Fruit fly (Drosophila melanogaster): ENCODE data around the gene Bcs1.

DNA sequence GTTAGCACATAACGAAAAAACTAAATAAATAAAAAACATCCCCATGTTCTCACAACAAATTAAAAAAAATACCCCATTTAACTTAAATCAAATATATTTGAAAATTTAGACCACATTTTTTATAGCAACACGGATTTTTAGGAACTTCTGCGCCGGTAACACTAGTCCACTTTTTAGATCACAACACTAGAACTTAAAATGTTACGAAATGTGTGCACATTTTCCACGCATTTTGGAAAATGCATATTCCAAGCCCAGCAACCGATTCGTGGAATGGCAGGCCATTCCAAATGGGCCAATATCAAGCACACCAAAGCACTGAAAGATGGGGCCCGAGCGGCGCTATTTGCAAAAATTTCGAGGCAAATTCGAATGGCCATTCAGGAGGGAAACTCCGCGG lies 46.2 kb downstream of the Bcs1 start, which contains the start of gene CG4957:
- TF ChIP-seq spab (GFP tag; optimal IDR thresholded peaks at IDR 0.05) (no peak), fkh (GFP tag; optimal IDR thresholded peaks at IDR 0.05) (no peak), Smox (GFP tag; optimal IDR thresholded peaks at IDR 0.05) (no peak), Gug (GFP tag; IDR thresholded peaks at IDR 0.05) (no peak), CG6808 (GFP tag; optimal IDR thresholded peaks at IDR 0.05) (no peak), CG9139 (GFP tag; optimal IDR thresholded peaks at IDR 0.05) (no peak), CG34406 (GFP tag; optimal IDR thresholded peaks at IDR 0.05) (no peak)
